ENCODE assay signal across 2 worm cellular contexts in genomic region chrIII:11633444-11633843, ce11.
TF ChIP-seq lines count a peak whose summit lies in the region.

No protein-coding gene starts in this region.

TF ChIP-seq in whole organism, L4 larva, 104 proteins besides CTCF, POLR2A, EP300 and RAD21:
- no peak for TF ChIP-seq nhr-28 (tag; optimal IDR thresholded peaks at IDR 0.05; lab: Kevin White, UChicago)
- TF ChIP-seq tag-97 (GFP tag; IDR thresholded peaks at IDR 0.05; lab: Robert Waterston, UW), result no peak
- 0 out of 2 replicates have a peak, but pooled peaks have one; percentile 59 for TF ChIP-seq F26F4.8 (GFP tag; conservative IDR thresholded peaks at IDR 0.05; lab: Robert Waterston, UW)
- TF ChIP-seq ZK546.5 (tag; optimal IDR thresholded peaks at IDR 0.05; lab: Kevin White, UChicago), result no peak
- TF ChIP-seq ztf-7 (tag; optimal IDR thresholded peaks at IDR 0.05; lab: Kevin White, UChicago), result no peak
- TF ChIP-seq zag-1 (tag; optimal IDR thresholded peaks at IDR 0.05; lab: Kevin White, UChicago), result no peak
- 0 out of 2 replicates have a peak, but pooled peaks have one; percentile 12 for TF ChIP-seq dmd-9 (GFP tag; IDR thresholded peaks at IDR 0.05; lab: Robert Waterston, UW)
- no peak for TF ChIP-seq spr-3 (GFP tag; optimal IDR thresholded peaks at IDR 0.05; lab: Kevin White, UChicago)
- TF ChIP-seq unc-62 (GFP tag; optimal IDR thresholded peaks at IDR 0.05 in 1 of 2; lab: Kevin White, UChicago), result peak in 1 of 2 experiments; percentile 53
- no peak for TF ChIP-seq unc-62 (tag; optimal IDR thresholded peaks at IDR 0.05; lab: Kevin White, UChicago)
- TF ChIP-seq ztf-11 (tag; optimal IDR thresholded peaks at IDR 0.05; lab: Kevin White, UChicago), result no peak
- no peak for TF ChIP-seq T20F7.1 (GFP tag; optimal IDR thresholded peaks at IDR 0.05; lab: Kevin White, UChicago)
- no peak for TF ChIP-seq jun-1 (tag; optimal IDR thresholded peaks at IDR 0.05; lab: Kevin White, UChicago)
- TF ChIP-seq aha-1 (tag; lab: Kevin White, UChicago), result peak; percentile 68
- TF ChIP-seq ces-1 (GFP tag; optimal IDR thresholded peaks at IDR 0.05; lab: Kevin White, UChicago), result no peak
- TF ChIP-seq set-16 (GFP tag; IDR thresholded peaks at IDR 0.05; lab: Robert Waterston, UW), result peak; percentile 20; the same call in 1 of the 2 replicates
- no peak for TF ChIP-seq nhr-6 (tag; optimal IDR thresholded peaks at IDR 0.05; lab: Kevin White, UChicago)
- no peak for TF ChIP-seq arid-1 (GFP tag; conservative IDR thresholded peaks at IDR 0.05; lab: Robert Waterston, UW)
- no peak for TF ChIP-seq fos-1 (tag; optimal IDR thresholded peaks at IDR 0.05; lab: Kevin White, UChicago)
- no peak for TF ChIP-seq nhr-11 (tag; optimal IDR thresholded peaks at IDR 0.05; lab: Kevin White, UChicago)
- TF ChIP-seq R02D3.7 (tag; optimal IDR thresholded peaks at IDR 0.05; lab: Kevin White, UChicago), result no peak
- TF ChIP-seq mxl-3 (GFP tag; optimal IDR thresholded peaks at IDR 0.05; lab: Kevin White, UChicago), result no peak
- no peak for TF ChIP-seq tra-1 (GFP tag; IDR thresholded peaks at IDR 0.05; lab: Robert Waterston, UW)
- no peak for TF ChIP-seq dve-1 (tag; optimal IDR thresholded peaks at IDR 0.05; lab: Kevin White, UChicago; ENCODE audit: insufficient read depth)
- TF ChIP-seq nhr-237 (tag; optimal IDR thresholded peaks at IDR 0.05; lab: Kevin White, UChicago), result no peak
- no peak for TF ChIP-seq lir-3 (tag; optimal IDR thresholded peaks at IDR 0.05; lab: Kevin White, UChicago)
- no peak for TF ChIP-seq hlh-11 (tag; optimal IDR thresholded peaks at IDR 0.05; lab: Kevin White, UChicago)
- TF ChIP-seq Y75B8A.6 (GFP tag; IDR thresholded peaks at IDR 0.05; lab: Robert Waterston, UW), result no peak
- no peak for TF ChIP-seq nhr-48 (tag; optimal IDR thresholded peaks at IDR 0.05; lab: Kevin White, UChicago)
- no peak for TF ChIP-seq ceh-32 (tag; optimal IDR thresholded peaks at IDR 0.05; lab: Kevin White, UChicago; ENCODE audit: poor library complexity)
- no peak for TF ChIP-seq lin-13 (GFP tag; optimal IDR thresholded peaks at IDR 0.05; lab: Kevin White, UChicago)
- TF ChIP-seq nhr-42 (GFP tag; IDR thresholded peaks at IDR 0.05; lab: Robert Waterston, UW), result no peak

TF ChIP-seq in whole organism, young adult, 124 proteins besides CTCF, POLR2A, EP300 and RAD21:
- TF ChIP-seq dpl-1 (GFP tag; optimal IDR thresholded peaks at IDR 0.05; lab: Kevin White, UChicago) (no peak), lin-35 (GFP tag; optimal IDR thresholded peaks at IDR 0.05; lab: Kevin White, UChicago) (no peak), ets-4 (GFP tag; optimal IDR thresholded peaks at IDR 0.05; lab: Kevin White, UChicago) (no peak), hsf-1 (GFP tag; IDR thresholded peaks at IDR 0.05; lab: Robert Waterston, UW) (no peak), nhr-120 (GFP tag; IDR thresholded peaks at IDR 0.05; lab: Robert Waterston, UW) (0 out of 2 replicates have a peak, but pooled peaks have one; percentile 20), pha-4 (tag; optimal IDR thresholded peaks at IDR 0.05; lab: Kevin White, UChicago) (no peak), F57C9.4 (tag; optimal IDR thresholded peaks at IDR 0.05; lab: Kevin White, UChicago) (no peak)
